Worm (Caenorhabditis elegans) whole organism, L2 larva: Measurements from ENCODE around the gene fust-1.

ENCODE experiments used
- C34F6.9 ChIP-seq: fragments of 150-350 bp; optimal IDR thresholded peaks from 2 replicates; lab custom pipeline; 2014; ENCODE audit warnings: missing biosample characterization, missing genetic modification characterization
- F13H6.1 ChIP-seq: sonication (generic microtip); optimal IDR thresholded peaks from 2 replicates; lab custom pipeline; 2016; ENCODE audit warnings: missing genetic modification characterization, missing compliant biosample characterization
- R02D3.7 ChIP-seq: fragments of 150-350 bp; optimal IDR thresholded peaks from 2 replicates; lab custom pipeline; 2014; ENCODE audit warnings: missing biosample characterization, missing genetic modification characterization
- Y55F3AM.14 ChIP-seq: fragments of 200-800 bp; sonication (Bioruptor generic); optimal IDR thresholded peaks from 2 replicates; lab custom pipeline; 2018; ENCODE audit warnings: mild to moderate bottlenecking, missing genetic modification characterization, missing compliant biosample characterization
- ZK546.5 ChIP-seq: sonication (generic microtip); optimal IDR thresholded peaks from 2 replicates; lab custom pipeline; 2017; ENCODE audit warnings: missing biosample characterization, missing genetic modification characterization
- alr-1 ChIP-seq: fragments of 150-350 bp; optimal IDR thresholded peaks from 2 replicates; lab custom pipeline; 2014; ENCODE audit warnings: missing biosample characterization, missing genetic modification characterization
- aly-2 ChIP-seq: fragments of 150-350 bp; optimal IDR thresholded peaks from 2 replicates; lab custom pipeline; 2014; ENCODE audit warnings: missing biosample characterization, missing genetic modification characterization
- ama-1 ChIP-seq: fragments of 150-350 bp; optimal IDR thresholded peaks from 2 replicates; lab custom pipeline; 2018; ENCODE audit warnings: inconsistent platforms
- blmp-1 ChIP-seq: sonication (generic microtip); optimal IDR thresholded peaks from 2 replicates; lab custom pipeline; 2017; ENCODE audit warnings: missing genetic modification characterization, mild to moderate bottlenecking, missing compliant biosample characterization, antibody characterized with exemption, moderate library complexity; ENCODE audit not compliant: insufficient read depth
- ceh-16 ChIP-seq: fragments of 150-350 bp; optimal IDR thresholded peaks from 2 replicates; lab custom pipeline; 2014; ENCODE audit warnings: missing biosample characterization, missing genetic modification characterization
- ceh-82 ChIP-seq: fragments of 150-350 bp; optimal IDR thresholded peaks from 2 replicates; lab custom pipeline; 2014; ENCODE audit warnings: missing biosample characterization, missing genetic modification characterization
- crh-2 ChIP-seq: sonication (generic microtip); optimal IDR thresholded peaks from 2 replicates; lab custom pipeline; 2017; ENCODE audit warnings: missing biosample characterization, missing genetic modification characterization
- dmd-4 ChIP-seq: sonication (generic microtip); optimal IDR thresholded peaks from 2 replicates; lab custom pipeline; 2017; ENCODE audit warnings: missing biosample characterization, missing genetic modification characterization
- egl-27 ChIP-seq: sonication (generic microtip); optimal IDR thresholded peaks from 3 replicates; lab custom pipeline; 2017; ENCODE audit warnings: missing biosample characterization, missing genetic modification reagents, missing genetic modification characterization
- elt-1 ChIP-seq: fragments of 150-350 bp; optimal IDR thresholded peaks from 2 replicates; lab custom pipeline; 2014; ENCODE audit warnings: missing biosample characterization, missing genetic modification characterization
- elt-3 ChIP-seq: sonication (generic microtip); optimal IDR thresholded peaks from 2 replicates; lab custom pipeline; 2017; ENCODE audit warnings: missing biosample characterization, missing genetic modification characterization
- fos-1 ChIP-seq: fragments of 150-350 bp; optimal IDR thresholded peaks from 2 replicates; lab custom pipeline; 2014; ENCODE audit warnings: missing biosample characterization, missing genetic modification characterization
- gmeb-1 ChIP-seq: fragments of 150-350 bp; optimal IDR thresholded peaks from 2 replicates; lab custom pipeline; 2014; ENCODE audit warnings: missing biosample characterization, missing genetic modification characterization
- lin-11 ChIP-seq: fragments of 150-350 bp; sonication (generic microtip); optimal IDR thresholded peaks from 2 replicates; lab custom pipeline; 2014; ENCODE audit warnings: missing biosample characterization, missing genetic modification characterization, inconsistent platforms, mixed read lengths
- lin-13 ChIP-seq: fragments of 150-350 bp; optimal IDR thresholded peaks from 2 replicates; lab custom pipeline; 2014; ENCODE audit warnings: missing biosample characterization, missing genetic modification reagents, missing genetic modification characterization
- lin-39 ChIP-seq: fragments of 150-350 bp; optimal IDR thresholded peaks from 2 replicates; lab custom pipeline; 2014; ENCODE audit warnings: missing biosample characterization, missing genetic modification reagents, missing genetic modification characterization
- lsy-2 ChIP-seq, 2 experiments: fragments of 150-350 bp in 1 of 2; sonication (generic microtip) in 1 of 2; optimal IDR thresholded peaks; 2 replicates each; lab custom pipeline; 2014 to 2017; ENCODE audit warnings: missing biosample characterization in 2 of 2, missing genetic modification characterization in 2 of 2
- mab-5 ChIP-seq: fragments of 150-350 bp; optimal IDR thresholded peaks from 2 replicates; lab custom pipeline; 2014; ENCODE audit warnings: missing biosample characterization, missing genetic modification characterization
- mbf-1 ChIP-seq: sonication (generic microtip); optimal IDR thresholded peaks from 2 replicates; lab custom pipeline; 2017; ENCODE audit warnings: missing biosample characterization, missing genetic modification characterization
- mdl-1 ChIP-seq, 2 experiments: fragments of 150-350 bp in 1 of 2; sonication (generic microtip) in 1 of 2; optimal IDR thresholded peaks; 2 replicates each; lab custom pipeline; 2017; ENCODE audit warnings: missing biosample characterization in 2 of 2, missing genetic modification characterization in 2 of 2
- nhr-10 ChIP-seq: sonication (generic microtip); optimal IDR thresholded peaks from 2 replicates; lab custom pipeline; 2017; ENCODE audit warnings: missing biosample characterization, missing genetic modification characterization
- nhr-11 ChIP-seq: fragments of 150-350 bp; optimal IDR thresholded peaks from 2 replicates; lab custom pipeline; 2014; ENCODE audit warnings: missing biosample characterization, missing genetic modification characterization
- nhr-12 ChIP-seq: fragments of 150-350 bp; optimal IDR thresholded peaks from 2 replicates; lab custom pipeline; 2014; ENCODE audit warnings: missing biosample characterization, missing genetic modification characterization
- nhr-129 ChIP-seq: fragments of 150-350 bp; optimal IDR thresholded peaks from 2 replicates; lab custom pipeline; 2014; ENCODE audit warnings: missing biosample characterization, missing genetic modification characterization
- nhr-21 ChIP-seq: fragments of 150-350 bp; optimal IDR thresholded peaks from 2 replicates; lab custom pipeline; 2014; ENCODE audit warnings: missing biosample characterization, missing genetic modification characterization
- nhr-23 ChIP-seq: fragments of 150-350 bp; optimal IDR thresholded peaks from 2 replicates; lab custom pipeline; 2014; ENCODE audit warnings: missing biosample characterization, missing genetic modification reagents, missing genetic modification characterization
- nhr-237 ChIP-seq: fragments of 150-350 bp; optimal IDR thresholded peaks from 2 replicates; lab custom pipeline; 2014; ENCODE audit warnings: missing biosample characterization, missing genetic modification characterization
- nhr-25 ChIP-seq: fragments of 150-350 bp; sonication (generic microtip); optimal IDR thresholded peaks from 3 replicates; lab custom pipeline; 2014; ENCODE audit warnings: missing biosample characterization, missing genetic modification characterization
- nhr-6 ChIP-seq: fragments of 150-350 bp; optimal IDR thresholded peaks from 2 replicates; lab custom pipeline; 2014; ENCODE audit warnings: missing biosample characterization, missing genetic modification characterization
- nhr-77 ChIP-seq: fragments of 150-350 bp; optimal IDR thresholded peaks from 2 replicates; lab custom pipeline; 2014; ENCODE audit warnings: missing biosample characterization, missing genetic modification characterization
- peb-1 ChIP-seq: fragments of 150-350 bp; optimal IDR thresholded peaks from 2 replicates; lab custom pipeline; 2014; ENCODE audit warnings: missing biosample characterization, missing genetic modification characterization
- sem-4 ChIP-seq: fragments of 150-350 bp; optimal IDR thresholded peaks from 2 replicates; lab custom pipeline; 2014; ENCODE audit warnings: missing biosample characterization, missing genetic modification reagents, missing genetic modification characterization
- skn-1 ChIP-seq: sonication (generic microtip); optimal IDR thresholded peaks from 2 replicates; lab custom pipeline; 2017; ENCODE audit warnings: missing biosample characterization, missing genetic modification characterization
- sma-3 ChIP-seq: sonication (generic microtip); optimal IDR thresholded peaks from 2 replicates; lab custom pipeline; 2016; ENCODE audit warnings: missing genetic modification reagents, missing genetic modification characterization, missing compliant biosample characterization
- sma-9 ChIP-seq, 2 experiments: fragments of 150-350 bp in 1 of 2; sonication (generic microtip) in 1 of 2; optimal IDR thresholded peaks; 2 replicates each; lab custom pipeline; 2014 to 2016; ENCODE audit warnings: missing genetic modification characterization in 2 of 2, mild to moderate bottlenecking in 1 of 2, missing biosample characterization in 1 of 2, missing compliant biosample characterization in 1 of 2, missing genetic modification reagents in 1 of 2, moderate library complexity in 1 of 2
- snpc-4 ChIP-seq: fragments of 150-350 bp; optimal IDR thresholded peaks from 2 replicates; lab custom pipeline; 2014; ENCODE audit warnings: missing biosample characterization, missing genetic modification characterization
- unc-39 ChIP-seq: fragments of 150-350 bp; optimal IDR thresholded peaks from 2 replicates; lab custom pipeline; 2014; ENCODE audit warnings: missing biosample characterization, missing genetic modification characterization
- unc-55 ChIP-seq: fragments of 150-350 bp; sonication (generic microtip); optimal IDR thresholded peaks from 3 replicates; lab custom pipeline; 2014; ENCODE audit warnings: missing biosample characterization, missing genetic modification reagents, missing genetic modification characterization
- unc-62 ChIP-seq: fragments of 150-350 bp; optimal IDR thresholded peaks from 2 replicates; lab custom pipeline; 2014; ENCODE audit warnings: missing biosample characterization, missing genetic modification reagents, missing genetic modification characterization
- zag-1 ChIP-seq: fragments of 150-350 bp; optimal IDR thresholded peaks from 2 replicates; lab custom pipeline; 2014; ENCODE audit warnings: missing biosample characterization, missing genetic modification characterization
- ztf-1 ChIP-seq: fragments of 200-800 bp; sonication (Bioruptor generic); conservative IDR thresholded peaks from 2 replicates; pipeline ENCODE4 v1.3.6; 2022; ENCODE audit warnings: missing genetic modification characterization, missing compliant biosample characterization
- ztf-11 ChIP-seq: sonication (generic microtip); optimal IDR thresholded peaks from 2 replicates; lab custom pipeline; 2017; ENCODE audit warnings: missing biosample characterization, missing genetic modification characterization
- ztf-4 ChIP-seq: fragments of 150-350 bp; optimal IDR thresholded peaks from 2 replicates; lab custom pipeline; 2014; ENCODE audit warnings: missing biosample characterization, missing genetic modification characterization

The fust-1 gene

ce11 chrII:7151969-7152631 is at the start of gene fust-1:
TSS of gene fust-1 (plus strand) at chrII:7152581.
- TF ChIP-seq nhr-237 (tag; lab: Kevin White, UChicago) (peak; percentile 72), zag-1 (tag; lab: Kevin White, UChicago) (peak; percentile 80), unc-62 (GFP tag; lab: Kevin White, UChicago) (peak; percentile 74), blmp-1 (tag; lab: Kevin White, UChicago) (peak; percentile 56), sem-4 (tag; lab: Kevin White, UChicago) (peak; percentile 91), ama-1 (lab: Kevin White, UChicago) (peak; percentile 79), egl-27 (tag; lab: Kevin White, UChicago) (peak; percentile 94), nhr-21 (peak; percentile 94), ztf-4 (tag; lab: Kevin White, UChicago) (peak; percentile 92), crh-2 (tag; lab: Kevin White, UChicago) (peak; percentile 95), unc-39 (tag; lab: Kevin White, UChicago) (no peak), elt-3 (no peak), ztf-11 (tag; lab: Kevin White, UChicago) (no peak), alr-1 (tag; lab: Kevin White, UChicago) (no peak), C34F6.9 (tag; lab: Kevin White, UChicago) (peak; percentile 99), nhr-77 (tag; lab: Kevin White, UChicago) (peak; percentile 82), ceh-82 (tag; lab: Kevin White, UChicago) (peak; percentile 69), nhr-23 (tag; lab: Kevin White, UChicago) (no peak), mdl-1 (tag; optimal IDR thresholded peaks at IDR 0.05; lab: Kevin White, UChicago) (peak in 1 of 2 experiments; percentile 72), sma-9 (GFP tag; optimal IDR thresholded peaks at IDR 0.05; lab: Kevin White, UChicago) (peak; percentile 98), sma-9 (tag; optimal IDR thresholded peaks at IDR 0.05; lab: Kevin White, UChicago) (no peak), ZK546.5 (tag; lab: Kevin White, UChicago) (peak; percentile 71), R02D3.7 (tag; lab: Kevin White, UChicago) (peak; percentile 74), fos-1 (tag; lab: Kevin White, UChicago) (peak; percentile 91), peb-1 (tag; lab: Kevin White, UChicago) (no peak), nhr-129 (tag; lab: Kevin White, UChicago) (peak; percentile 92), nhr-12 (tag; lab: Kevin White, UChicago) (no peak), nhr-11 (no peak), lin-11 (tag; lab: Kevin White, UChicago) (peak; percentile 94), ceh-16 (tag; lab: Kevin White, UChicago) (peak; percentile 87), nhr-6 (tag; lab: Kevin White, UChicago) (peak; percentile 94), unc-55 (peak; percentile 96), F13H6.1 (peak; percentile 97), nhr-25 (tag; lab: Kevin White, UChicago) (peak; percentile 97), nhr-10 (peak; percentile 79), aly-2 (tag; lab: Kevin White, UChicago) (no peak), sma-3 (GFP tag; lab: Kevin White, UChicago) (peak; percentile 96), mbf-1 (no peak), lin-13 (peak; percentile 92), lin-39 (tag; lab: Kevin White, UChicago) (no peak), gmeb-1 (peak; percentile 93), skn-1 (tag; lab: Kevin White, UChicago) (peak; percentile 91), mab-5 (tag; lab: Kevin White, UChicago) (peak; percentile 93), dmd-4 (tag; lab: Kevin White, UChicago) (peak; percentile 67), ztf-1 (GFP tag; lab: Robert Waterston, UW) (no peak), lsy-2 (tag; optimal IDR thresholded peaks at IDR 0.05; lab: Kevin White, UChicago) (peak; percentile 95 to 98), elt-1 (peak; percentile 61), Y55F3AM.14 (GFP tag; lab: Kevin White, UChicago) (peak; percentile 61), snpc-4 (peak; percentile 80)
